Worm (Caenorhabditis elegans) whole organism, L4 larva: ENCODE results near the gene C27D9.1.
A peak's percentile ranks its signal among the peaks of the same experiment; 100 is the strongest.

Experiments used
- D1046.2 ChIP-seq: fragments of 200-800 bp; sonication (Bioruptor generic); IDR thresholded peaks from 2 replicates; pipeline ENCODE4 v1.3.6; 2022; ENCODE audit warnings: missing genetic modification characterization, missing compliant biosample characterization
- F10B5.3 ChIP-seq: sonication (generic microtip); optimal IDR thresholded peaks from 2 replicates; lab custom pipeline; 2016; ENCODE audit warnings: mild to moderate bottlenecking, missing genetic modification characterization, missing compliant biosample characterization
- F26F4.8 ChIP-seq: fragments of 200-800 bp; sonication (Bioruptor generic); conservative IDR thresholded peaks from 2 replicates; pipeline ENCODE4 v1.3.6; 2022; ENCODE audit warnings: missing genetic modification characterization, missing compliant biosample characterization
- F37D6.2 ChIP-seq: sonication (generic microtip); optimal IDR thresholded peaks from 2 replicates; lab custom pipeline; 2016; ENCODE audit warnings: mild to moderate bottlenecking, missing genetic modification characterization, missing compliant biosample characterization
- F49E8.2 ChIP-seq: sonication (generic microtip); optimal IDR thresholded peaks from 2 replicates; lab custom pipeline; 2016; ENCODE audit warnings: missing compliant biosample characterization, mild to moderate bottlenecking, missing genetic modification characterization, borderline replicate concordance
- Y105C5A.15 ChIP-seq: fragments of 200-800 bp; sonication (Bioruptor generic); IDR thresholded peaks from 2 replicates; pipeline ENCODE4 v1.3.6; 2022; ENCODE audit warnings: missing genetic modification characterization, missing compliant biosample characterization
- Y75B8A.6 ChIP-seq: fragments of 200-800 bp; sonication (Bioruptor generic); IDR thresholded peaks from 2 replicates; pipeline ENCODE4 v1.3.6; 2022; ENCODE audit warnings: missing genetic modification reagents, missing genetic modification characterization, missing compliant biosample characterization
- ZK546.5 ChIP-seq, 2 experiments: sonication (generic microtip); optimal IDR thresholded peaks; 2 replicates each; lab custom pipeline; 2017; ENCODE audit warnings: missing biosample characterization in 2 of 2, missing genetic modification characterization in 2 of 2
- aly-2 ChIP-seq: sonication (generic microtip); optimal IDR thresholded peaks from 2 replicates; lab custom pipeline; 2018; ENCODE audit warnings: missing biosample characterization, missing genetic modification characterization
- ama-1 ChIP-seq: fragments of 150-350 bp; optimal IDR thresholded peaks from 2 replicates; lab custom pipeline; 2014; ENCODE audit warnings: inconsistent platforms, mixed read lengths
- attf-4 ChIP-seq: sonication (generic microtip); optimal IDR thresholded peaks from 3 replicates; lab custom pipeline; 2017; ENCODE audit warnings: missing biosample characterization, missing genetic modification characterization
- ceh-32 ChIP-seq: sonication (generic microtip); optimal IDR thresholded peaks from 2 replicates; lab custom pipeline; 2016; ENCODE audit warnings: mild to moderate bottlenecking, missing genetic modification characterization, missing compliant biosample characterization; ENCODE audit not compliant: poor library complexity
- ceh-62 ChIP-seq: sonication (generic microtip); optimal IDR thresholded peaks from 2 replicates; lab custom pipeline; 2017; ENCODE audit warnings: missing biosample characterization, missing genetic modification characterization
- ces-1 ChIP-seq: fragments of 150-350 bp; sonication (generic microtip); optimal IDR thresholded peaks from 4 replicates; lab custom pipeline; 2014; ENCODE audit warnings: missing biosample characterization, missing genetic modification reagents, missing genetic modification characterization
- cey-2 ChIP-seq: sonication (generic microtip); optimal IDR thresholded peaks from 3 replicates; lab custom pipeline; 2017; ENCODE audit warnings: missing genetic modification characterization, mild to moderate bottlenecking, missing compliant biosample characterization, antibody characterized with exemption, borderline replicate concordance; ENCODE audit not compliant: insufficient read depth
- ctbp-1 ChIP-seq: fragments of 200-800 bp; sonication (Bioruptor generic); IDR thresholded peaks from 2 replicates; pipeline ENCODE4 v1.3.6; 2022; ENCODE audit warnings: missing genetic modification reagents, missing genetic modification characterization, missing compliant biosample characterization
- daf-8 ChIP-seq: fragments of 200-800 bp; sonication (Bioruptor generic); IDR thresholded peaks from 2 replicates; pipeline ENCODE4 v1.3.6; 2022; ENCODE audit warnings: missing genetic modification characterization, missing compliant biosample characterization
- dmd-6 ChIP-seq: fragments of 200-800 bp; sonication (Bioruptor generic); IDR thresholded peaks from 2 replicates; pipeline ENCODE4 v1.3.6; 2022; ENCODE audit warnings: missing genetic modification reagents, missing genetic modification characterization, missing compliant biosample characterization
- dmd-8 ChIP-seq: fragments of 200-800 bp; sonication (Bioruptor generic); IDR thresholded peaks from 2 replicates; pipeline ENCODE4 v1.3.6; 2022; ENCODE audit warnings: missing genetic modification characterization, missing compliant biosample characterization
- dpl-1 ChIP-seq: fragments of 150-350 bp; optimal IDR thresholded peaks from 2 replicates; lab custom pipeline; 2014; ENCODE audit warnings: missing biosample characterization, missing genetic modification reagents, missing genetic modification characterization
- duxl-1 ChIP-seq: sonication (generic microtip); optimal IDR thresholded peaks from 2 replicates; lab custom pipeline; 2016; ENCODE audit warnings: mild to moderate bottlenecking, missing genetic modification characterization, moderate library complexity, missing compliant biosample characterization; ENCODE audit not compliant: poor library complexity
- egl-43 ChIP-seq: fragments of 200-800 bp; sonication (Bioruptor generic); IDR thresholded peaks from 2 replicates; pipeline ENCODE4 v1.3.6; 2022; ENCODE audit warnings: missing genetic modification reagents, missing genetic modification characterization, missing compliant biosample characterization
- fkh-10 ChIP-seq: fragments of 150-350 bp; optimal IDR thresholded peaks from 2 replicates; lab custom pipeline; 2014; ENCODE audit warnings: missing biosample characterization, missing genetic modification reagents, missing genetic modification characterization
- hif-1 ChIP-seq, 2 experiments: sonication (generic microtip); optimal IDR thresholded peaks; 2 replicates each; lab custom pipeline; 2016 to 2017; ENCODE audit warnings: missing compliant biosample characterization in 2 of 2, missing genetic modification characterization in 2 of 2, missing genetic modification reagents in 2 of 2, missing genotype in 2 of 2, mild to moderate bottlenecking in 1 of 2
- jun-1 ChIP-seq: fragments of 150-350 bp; optimal IDR thresholded peaks from 2 replicates; lab custom pipeline; 2014; ENCODE audit warnings: missing biosample characterization, missing genetic modification reagents, missing genetic modification characterization
- lin-15B ChIP-seq: fragments of 150-350 bp; sonication (generic microtip); optimal IDR thresholded peaks from 3 replicates; lab custom pipeline; 2014; ENCODE audit warnings: missing biosample characterization, missing genetic modification characterization
- lin-39 ChIP-seq: fragments of 150-350 bp; optimal IDR thresholded peaks from 2 replicates; lab custom pipeline; 2014; ENCODE audit warnings: missing biosample characterization, missing genetic modification reagents, missing genetic modification characterization
- lir-3 ChIP-seq: sonication (generic microtip); optimal IDR thresholded peaks from 2 replicates; lab custom pipeline; 2016; ENCODE audit warnings: mild to moderate bottlenecking, missing genetic modification characterization, missing compliant biosample characterization
- lsy-2 ChIP-seq, 2 experiments: fragments of 150-350 bp in 1 of 2; sonication (generic microtip) in 1 of 2; optimal IDR thresholded peaks; 2 replicates each; lab custom pipeline; 2014 to 2017; ENCODE audit warnings: missing biosample characterization in 2 of 2, missing genetic modification characterization in 2 of 2
- madf-5 ChIP-seq, 2 experiments: fragments of 200-800 bp; sonication (Bioruptor generic); IDR thresholded peaks; 2 replicates each; pipeline ENCODE4 v1.3.6; 2022; ENCODE audit warnings: missing compliant biosample characterization in 2 of 2, missing genetic modification characterization in 2 of 2
- mdl-1 ChIP-seq, 2 experiments: fragments of 150-350 bp in 1 of 2; sonication (generic microtip) in 1 of 2; optimal IDR thresholded peaks; 2 replicates each; lab custom pipeline; 2014 to 2017; ENCODE audit warnings: missing biosample characterization in 2 of 2, missing genetic modification characterization in 2 of 2
- mes-2 ChIP-seq: sonication (generic microtip); optimal IDR thresholded peaks from 2 replicates; lab custom pipeline; 2016; ENCODE audit warnings: missing genotype, mild to moderate bottlenecking, missing genetic modification characterization, missing compliant biosample characterization; ENCODE audit not compliant: poor library complexity, severe bottlenecking
- mxl-3 ChIP-seq: fragments of 200-800 bp; sonication (Bioruptor generic); optimal IDR thresholded peaks from 2 replicates; lab custom pipeline; 2018; ENCODE audit warnings: mild to moderate bottlenecking, missing genetic modification characterization, missing compliant biosample characterization
- nhr-10 ChIP-seq: fragments of 150-350 bp; optimal IDR thresholded peaks from 2 replicates; lab custom pipeline; 2014; ENCODE audit warnings: missing biosample characterization, missing genetic modification characterization
- nhr-102 ChIP-seq: sonication (generic microtip); optimal IDR thresholded peaks from 2 replicates; lab custom pipeline; 2016; ENCODE audit warnings: mild to moderate bottlenecking, missing genetic modification characterization, moderate library complexity, missing compliant biosample characterization
- nhr-76 ChIP-seq: fragments of 150-350 bp; optimal IDR thresholded peaks from 2 replicates; lab custom pipeline; 2014; ENCODE audit warnings: missing biosample characterization, missing genetic modification characterization
- nhr-77 ChIP-seq: fragments of 150-350 bp; optimal IDR thresholded peaks from 2 replicates; lab custom pipeline; 2014; ENCODE audit warnings: missing biosample characterization, missing genetic modification characterization
- pha-4 ChIP-seq, 2 experiments: fragments of 150-350 bp in 1 of 2; fragments of 200-800 bp in 1 of 2; sonication (Bioruptor generic) in 1 of 2; IDR thresholded peaks in 1 of 2; optimal IDR thresholded peaks in 1 of 2; 2 replicates each; pipeline versions ENCODE4 v1.3.6 to Lab custom; 2014 to 2022; ENCODE audit warnings: missing genetic modification characterization in 2 of 2, missing genetic modification reagents in 2 of 2, missing biosample characterization in 1 of 2, missing compliant biosample characterization in 1 of 2
- rbr-2 ChIP-seq: sonication (generic microtip); optimal IDR thresholded peaks from 2 replicates; lab custom pipeline; 2016; ENCODE audit warnings: missing genotype, missing genetic modification characterization, missing compliant biosample characterization
- saeg-2 ChIP-seq: fragments of 200-800 bp; sonication (Bioruptor generic); IDR thresholded peaks from 2 replicates; pipeline ENCODE4 v1.3.6; 2022; ENCODE audit warnings: missing genetic modification reagents, missing genetic modification characterization, missing compliant biosample characterization
- spr-3 ChIP-seq: fragments of 200-800 bp; sonication (Bioruptor generic); optimal IDR thresholded peaks from 2 replicates; lab custom pipeline; 2018; ENCODE audit warnings: mild to moderate bottlenecking, missing genetic modification characterization, missing compliant biosample characterization
- tag-97 ChIP-seq: fragments of 200-800 bp; sonication (Bioruptor generic); IDR thresholded peaks from 2 replicates; pipeline ENCODE4 v1.3.6; 2022; ENCODE audit warnings: missing genetic modification characterization, missing compliant biosample characterization
- tra-1 ChIP-seq: fragments of 200-800 bp; sonication (Bioruptor generic); IDR thresholded peaks from 2 replicates; pipeline ENCODE4 v1.3.6; 2022; ENCODE audit warnings: missing genetic modification reagents, missing genetic modification characterization, missing compliant biosample characterization
- unc-62 ChIP-seq, 3 experiments: fragments of 150-350 bp in 1 of 3; sonication (generic microtip); optimal IDR thresholded peaks in 2 of 3; peaks in 1 of 3; 1 replicate in 1 of 3; 2 replicates in 2 of 3; lab custom pipeline; 2014 to 2017; ENCODE audit warnings: missing biosample characterization in 3 of 3, missing genetic modification characterization in 3 of 3, missing genetic modification reagents in 3 of 3, missing genotype in 1 of 3
- vab-7 ChIP-seq: fragments of 200-800 bp; sonication (Bioruptor generic); IDR thresholded peaks from 2 replicates; pipeline ENCODE4 v1.3.6; 2022; ENCODE audit warnings: missing genetic modification reagents, missing genetic modification characterization, missing compliant biosample characterization
- zag-1 ChIP-seq: fragments of 150-350 bp; optimal IDR thresholded peaks from 2 replicates; lab custom pipeline; 2014; ENCODE audit warnings: missing biosample characterization, missing genetic modification characterization
- ztf-11 ChIP-seq: fragments of 150-350 bp; optimal IDR thresholded peaks from 2 replicates; lab custom pipeline; 2014; ENCODE audit warnings: missing biosample characterization, missing genetic modification characterization
- ztf-7 ChIP-seq: fragments of 150-350 bp; optimal IDR thresholded peaks from 2 replicates; lab custom pipeline; 2014; ENCODE audit warnings: missing biosample characterization, missing genetic modification characterization

C27D9.1 gene

DNA sequence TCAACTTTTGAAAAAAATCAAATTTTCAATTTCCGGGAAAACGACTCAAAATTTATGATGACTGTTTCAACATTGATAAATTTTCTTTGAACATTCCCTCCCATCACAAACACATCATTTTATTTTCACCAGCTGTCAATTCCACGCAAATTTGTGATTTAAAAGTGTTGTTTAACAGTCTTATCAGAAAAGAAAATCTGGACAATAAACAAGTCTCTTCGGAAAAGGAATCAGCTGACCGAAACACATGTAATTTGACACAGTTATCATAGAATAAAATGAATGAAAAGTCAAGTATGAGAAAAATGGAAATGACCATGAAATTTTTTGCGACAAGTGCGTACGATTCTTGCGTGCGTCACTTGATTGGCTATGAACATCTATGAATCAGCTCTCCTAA, 15.9 kb downstream of the C27D9.1 start (continued):
- TF ChIP-seq dmd-6 (GFP tag; lab: Robert Waterston, UW) (peak; percentile 97), saeg-2 (GFP tag; lab: Robert Waterston, UW) (no peak), nhr-77 (tag; lab: Kevin White, UChicago) (peak; percentile 44), Y105C5A.15 (no peak), tra-1 (peak; percentile 80; the same call in 1 of the 2 replicates)
- TF ChIP-seq, all 104 proteins: peak for 15

DNA sequence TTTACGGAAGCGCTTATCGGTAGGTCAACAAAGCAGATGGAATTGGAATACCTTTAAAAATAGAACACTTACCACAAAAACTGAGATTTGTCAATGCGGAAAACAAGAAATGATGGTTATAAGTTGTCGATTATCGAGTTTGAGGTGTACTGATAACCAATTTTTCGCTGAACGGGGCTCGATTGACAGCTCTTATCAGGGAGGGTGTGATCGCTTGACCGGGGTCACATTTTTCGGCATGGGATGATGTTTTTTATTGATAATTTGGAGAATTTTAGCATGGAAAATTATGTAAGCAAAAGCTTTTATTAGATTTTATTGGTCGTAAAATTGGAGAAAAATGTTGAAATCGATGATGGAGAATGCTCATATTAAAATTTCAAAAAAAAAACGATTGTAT, 16.7 kb downstream of the C27D9.1 start:
- TF ChIP-seq tra-1 (0 out of 2 replicates have a peak, but pooled peaks have one; percentile 42), rbr-2 (tag; lab: Kevin White, UChicago) (no peak), lin-39 (tag; lab: Kevin White, UChicago) (no peak), zag-1 (no peak), egl-43 (GFP tag; lab: Robert Waterston, UW) (no peak), ztf-7 (tag; lab: Kevin White, UChicago) (no peak), ceh-32 (tag; lab: Kevin White, UChicago) (no peak), mxl-3 (no peak), Y75B8A.6 (GFP tag; lab: Robert Waterston, UW) (no peak), fkh-10 (GFP tag; lab: Kevin White, UChicago) (no peak), mes-2 (tag; lab: Kevin White, UChicago) (no peak), D1046.2 (GFP tag; lab: Robert Waterston, UW) (no peak), hif-1 (tag; optimal IDR thresholded peaks at IDR 0.05; lab: Kevin White, UChicago) (no peak), daf-8 (GFP tag; lab: Robert Waterston, UW) (no peak), vab-7 (GFP tag; lab: Robert Waterston, UW) (no peak), dpl-1 (no peak), ama-1 (lab: Kevin White, UChicago) (no peak), aly-2 (no peak), cey-2 (tag; lab: Kevin White, UChicago) (no peak), F37D6.2 (tag; lab: Kevin White, UChicago) (no peak), nhr-77 (tag; lab: Kevin White, UChicago) (peak; percentile 29), nhr-10 (tag; lab: Kevin White, UChicago) (no peak), duxl-1 (tag; lab: Kevin White, UChicago) (no peak), jun-1 (no peak), ZK546.5 (tag; optimal IDR thresholded peaks at IDR 0.05; lab: Kevin White, UChicago) (no peak), ceh-62 (tag; lab: Kevin White, UChicago) (no peak), dmd-8 (no peak), mdl-1 (tag; optimal IDR thresholded peaks at IDR 0.05; lab: Kevin White, UChicago) (peak in 1 of 2 experiments; percentile 13), F49E8.2 (tag; lab: Kevin White, UChicago) (no peak), lin-15B (tag; lab: Kevin White, UChicago) (no peak), nhr-76 (tag; lab: Kevin White, UChicago) (no peak), F10B5.3 (no peak), lsy-2 (tag; optimal IDR thresholded peaks at IDR 0.05; lab: Kevin White, UChicago) (no peak), ctbp-1 (GFP tag; lab: Robert Waterston, UW) (no peak), tag-97 (GFP tag; lab: Robert Waterston, UW) (no peak), pha-4 (GFP tag; IDR thresholded peaks at IDR 0.05; lab: Robert Waterston, UW) (no peak), pha-4 (tag; optimal IDR thresholded peaks at IDR 0.05; lab: Kevin White, UChicago) (no peak), lir-3 (no peak), madf-5 (GFP tag; IDR thresholded peaks at IDR 0.05; lab: Robert Waterston, UW) (no peak), F26F4.8 (GFP tag; lab: Robert Waterston, UW) (no peak), spr-3 (GFP tag; lab: Kevin White, UChicago) (no peak), nhr-102 (peak; percentile 63), attf-4 (tag; lab: Kevin White, UChicago) (no peak), ces-1 (no peak), ztf-11 (tag; lab: Kevin White, UChicago) (no peak), unc-62 (GFP tag; optimal IDR thresholded peaks at IDR 0.05 in 1 of 2; lab: Kevin White, UChicago) (no peak), unc-62 (tag; optimal IDR thresholded peaks at IDR 0.05; lab: Kevin White, UChicago) (no peak), Y105C5A.15 (no peak)
